Worm (Caenorhabditis elegans) whole organism, mixed stage, embryonic: ENCODE measurements around the gene T21C9.6.

Source experiments
- ceh-39 ChIP-seq: fragments of 150-350 bp; optimal IDR thresholded peaks from 2 replicates; lab custom pipeline; 2014; ENCODE audit warnings: missing biosample characterization, missing genetic modification characterization
- drap-1 ChIP-seq: fragments of 200-800 bp; sonication (Bioruptor generic); optimal IDR thresholded peaks from 3 replicates; lab custom pipeline; 2018; ENCODE audit warnings: mild to moderate bottlenecking, missing genetic modification characterization, missing compliant biosample characterization
- nhr-76 ChIP-seq: sonication (generic microtip); optimal IDR thresholded peaks from 2 replicates; lab custom pipeline; 2017; ENCODE audit warnings: missing biosample characterization, missing genetic modification characterization
- sptf-1 ChIP-seq: sonication (generic microtip); optimal IDR thresholded peaks from 2 replicates; lab custom pipeline; 2017; ENCODE audit warnings: mild to moderate bottlenecking, missing genetic modification characterization, moderate library complexity, missing compliant biosample characterization
- unc-62 ChIP-seq: fragments of 150-350 bp; optimal IDR thresholded peaks from 2 replicates; lab custom pipeline; 2014; ENCODE audit warnings: missing biosample characterization, missing genetic modification reagents, missing genetic modification characterization
- ztf-11 ChIP-seq: fragments of 150-350 bp; optimal IDR thresholded peaks from 2 replicates; lab custom pipeline; 2014; ENCODE audit warnings: missing biosample characterization, missing genetic modification characterization

DNA sequence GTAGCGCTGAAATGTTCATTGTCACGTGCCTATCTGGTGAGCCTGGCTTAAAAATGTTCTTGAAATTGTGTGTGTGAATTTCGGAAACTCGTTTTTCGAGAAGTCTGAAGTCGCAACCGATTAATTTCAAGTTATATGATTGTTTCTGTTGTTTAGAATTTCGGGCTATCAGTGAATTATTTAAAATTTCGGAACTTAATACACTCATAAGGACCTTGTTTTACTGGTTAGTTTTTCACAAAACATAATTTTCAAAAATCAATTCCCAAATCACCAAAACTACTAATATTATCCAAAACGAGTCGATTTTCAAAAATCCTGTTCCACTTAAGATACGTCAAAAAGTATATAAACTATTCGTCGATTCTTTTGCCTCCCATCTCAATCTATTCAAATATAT lies 48.8 kb downstream of the T21C9.6 start:
- TF ChIP-seq unc-62 (GFP tag; lab: Kevin White, UChicago) (no peak), drap-1 (GFP tag; lab: Kevin White, UChicago) (no peak), nhr-76 (tag; lab: Kevin White, UChicago) (no peak), ztf-11 (tag; lab: Kevin White, UChicago) (no peak), sptf-1 (no peak), ceh-39 (no peak)
